Fruit fly (Drosophila melanogaster) whole organism, wandering third instar larva: ENCODE results near the gene Pxn.
A peak's percentile ranks its signal among the peaks of the same experiment; 100 is the strongest.

ENCODE experiments used
- Abd-B ChIP-seq: fragments of >200 bp; optimal IDR thresholded peaks from 2 replicates; lab custom pipeline; 2017; ENCODE audit warnings: missing biosample characterization, missing genetic modification characterization
- CG32264 ChIP-seq: fragments of 200-800 bp; sonication (Bioruptor generic); optimal IDR thresholded peaks from 2 replicates; lab custom pipeline; 2016; ENCODE audit warnings: missing biosample characterization, missing genetic modification characterization
- CG9705 ChIP-seq: fragments of 200-800 bp; sonication (Bioruptor generic); optimal IDR thresholded peaks from 2 replicates; lab custom pipeline; 2018; ENCODE audit warnings: missing biosample characterization, mild to moderate bottlenecking, missing genetic modification characterization
- CrebA ChIP-seq: fragments of 200-800 bp; sonication (Bioruptor generic); optimal IDR thresholded peaks from 2 replicates; lab custom pipeline; 2016; ENCODE audit warnings: missing biosample characterization, mild to moderate bottlenecking, missing genetic modification characterization, borderline replicate concordance
- Dfd ChIP-seq: fragments of >200 bp; optimal IDR thresholded peaks from 2 replicates; lab custom pipeline; 2017; ENCODE audit warnings: missing biosample characterization, missing genetic modification characterization
- Dif ChIP-seq: fragments of 200-275, 200-300 bp; sonication (Bioruptor generic); optimal IDR thresholded peaks from 2 replicates; lab custom pipeline; 2018; ENCODE audit warnings: missing biosample characterization, missing genetic modification characterization; ENCODE audit not compliant: partially characterized antibody
- GATAd ChIP-seq: sonication (Bioruptor generic); optimal IDR thresholded peaks from 2 replicates; lab custom pipeline; 2016; ENCODE audit warnings: missing biosample characterization, missing genetic modification characterization
- HLH106 ChIP-seq: fragments of 200-800 bp; optimal IDR thresholded peaks from 3 replicates; lab custom pipeline; 2019; ENCODE audit warnings: missing biosample characterization, mild to moderate bottlenecking, missing genetic modification characterization, moderate library complexity
- Hnf4 ChIP-seq: fragments of 200-800 bp; sonication (Bioruptor generic); optimal IDR thresholded peaks from 2 replicates; lab custom pipeline; 2016; ENCODE audit warnings: missing biosample characterization, mild to moderate bottlenecking, missing genetic modification characterization
- Hr78 ChIP-seq: fragments of >200 bp; optimal IDR thresholded peaks from 2 replicates; lab custom pipeline; 2017; ENCODE audit warnings: missing biosample characterization, missing genetic modification characterization
- Hr83 ChIP-seq: fragments of 200-300 bp; sonication (Bioruptor generic); optimal IDR thresholded peaks from 2 replicates; lab custom pipeline; 2016; ENCODE audit warnings: missing biosample characterization, mild to moderate bottlenecking, missing genetic modification characterization, moderate library complexity; ENCODE audit not compliant: poor library complexity, severe bottlenecking
- Jra ChIP-seq: sonication (Bioruptor generic); optimal IDR thresholded peaks from 2 replicates; lab custom pipeline; 2016; ENCODE audit warnings: missing biosample characterization, missing genetic modification characterization
- Mio ChIP-seq: sonication (Bioruptor generic); optimal IDR thresholded peaks from 2 replicates; lab custom pipeline; 2016; ENCODE audit warnings: missing biosample characterization, missing genetic modification characterization
- Myc ChIP-seq: fragments of >200 bp; optimal IDR thresholded peaks from 2 replicates; lab custom pipeline; 2017
- N ChIP-seq: fragments of >200 bp; optimal IDR thresholded peaks from 2 replicates; lab custom pipeline; 2018; ENCODE audit warnings: missing biosample characterization, missing external identifiers, missing genetic modification characterization
- OdsH ChIP-seq: fragments of 200-800 bp; sonication (Bioruptor generic); optimal IDR thresholded peaks from 2 replicates; lab custom pipeline; 2016; ENCODE audit warnings: missing biosample characterization, mild to moderate bottlenecking, missing genetic modification characterization
- Rel ChIP-seq, 2 experiments: fragments of 200-800 bp; sonication (Bioruptor generic) in 1 of 2; optimal IDR thresholded peaks; 2 replicates in 1 of 2; 3 replicates in 1 of 2; lab custom pipeline; 2016 to 2019; ENCODE audit warnings: mild to moderate bottlenecking in 2 of 2, missing biosample characterization in 2 of 2, missing genetic modification characterization in 2 of 2, moderate library complexity in 1 of 2
- Sp1 ChIP-seq: fragments of 200-800 bp; sonication (Bioruptor generic); optimal IDR thresholded peaks from 3 replicates; lab custom pipeline; 2019; ENCODE audit warnings: missing biosample characterization, mild to moderate bottlenecking, missing genetic modification characterization, moderate library complexity
- Vsx2 ChIP-seq: fragments of 200-300, 225-300 bp; sonication (Bioruptor generic); optimal IDR thresholded peaks from 2 replicates; lab custom pipeline; 2018; ENCODE audit warnings: missing biosample characterization, missing genetic modification characterization; ENCODE audit not compliant: partially characterized antibody
- br ChIP-seq: fragments of 200-800 bp; sonication (Bioruptor generic); optimal IDR thresholded peaks from 2 replicates; lab custom pipeline; 2016; ENCODE audit warnings: missing biosample characterization, missing genetic modification characterization
- brk ChIP-seq: fragments of 200-800 bp; sonication (Bioruptor generic); optimal IDR thresholded peaks from 2 replicates; lab custom pipeline; 2016; ENCODE audit warnings: missing biosample characterization, mild to moderate bottlenecking, missing genetic modification characterization
- dl ChIP-seq, 2 experiments: fragments of 175-275, 200-275 bp in 1 of 2; fragments of 200-275 bp in 1 of 2; sonication (Bioruptor generic); optimal IDR thresholded peaks; lab custom pipeline; 2018; ENCODE audit warnings: mild to moderate bottlenecking in 2 of 2, missing biosample characterization in 2 of 2, missing genetic modification characterization in 2 of 2, moderate library complexity in 2 of 2; ENCODE audit not compliant: partially characterized antibody in 2 of 2, insufficient read depth in 1 of 2
- dmrt93B ChIP-seq: fragments of 200-800 bp; sonication (Bioruptor generic); optimal IDR thresholded peaks from 2 replicates; lab custom pipeline; 2018; ENCODE audit warnings: missing biosample characterization, mild to moderate bottlenecking, missing genetic modification characterization
- dsf ChIP-seq: sonication (Bioruptor generic); optimal IDR thresholded peaks from 2 replicates; lab custom pipeline; 2016; ENCODE audit warnings: missing biosample characterization, missing genetic modification characterization, borderline replicate concordance
- ey ChIP-seq: fragments of 200-800 bp; sonication (Bioruptor generic); optimal IDR thresholded peaks from 2 replicates; lab custom pipeline; 2016; ENCODE audit warnings: missing biosample characterization, missing genetic modification characterization
- foxo ChIP-seq, 2 experiments: fragments of 200-800 bp; sonication (Bioruptor generic); optimal IDR thresholded peaks; 2 replicates in 1 of 2; 3 replicates in 1 of 2; lab custom pipeline; 2016 to 2017; ENCODE audit warnings: missing biosample characterization in 2 of 2, missing genetic modification characterization in 2 of 2
- fru ChIP-seq: fragments of 200-800 bp; sonication (Bioruptor generic); optimal IDR thresholded peaks from 3 replicates; lab custom pipeline; 2016; ENCODE audit warnings: missing biosample characterization, mild to moderate bottlenecking, missing genetic modification characterization
- h ChIP-seq: fragments of 200-800 bp; sonication (Bioruptor generic); optimal IDR thresholded peaks from 3 replicates; lab custom pipeline; 2016; ENCODE audit warnings: missing biosample characterization, mild to moderate bottlenecking, missing genetic modification characterization
- jim ChIP-seq: fragments of 175-275, 200-325 bp; sonication (Bioruptor generic); optimal IDR thresholded peaks from 2 replicates; lab custom pipeline; 2016; ENCODE audit warnings: missing biosample characterization, mild to moderate bottlenecking, missing genetic modification characterization
- lola ChIP-seq: fragments of >200 bp; optimal IDR thresholded peaks from 2 replicates; lab custom pipeline; 2017; ENCODE audit warnings: missing biosample characterization, missing genetic modification characterization
- pan ChIP-seq: fragments of >200 bp; optimal IDR thresholded peaks from 2 replicates; lab custom pipeline; 2017
- psq ChIP-seq: fragments of 200-800 bp; sonication (Bioruptor generic); optimal IDR thresholded peaks from 3 replicates; lab custom pipeline; 2017; ENCODE audit warnings: missing biosample characterization, mild to moderate bottlenecking, missing genetic modification characterization, moderate library complexity
- rgr ChIP-seq: fragments of 200-800 bp; sonication (Bioruptor generic); optimal IDR thresholded peaks from 3 replicates; lab custom pipeline; 2016; ENCODE audit warnings: missing biosample characterization, mild to moderate bottlenecking, missing genetic modification characterization
- sage ChIP-seq: fragments of 200-800 bp; sonication (Bioruptor generic); optimal IDR thresholded peaks from 2 replicates; lab custom pipeline; 2016; ENCODE audit warnings: missing biosample characterization, mild to moderate bottlenecking, missing genetic modification characterization
- sv ChIP-seq: fragments of 200-800 bp; sonication (Bioruptor generic); optimal IDR thresholded peaks from 3 replicates; lab custom pipeline; 2016; ENCODE audit warnings: missing biosample characterization, missing genetic modification characterization
- tai ChIP-seq: sonication (Bioruptor generic); optimal IDR thresholded peaks from 2 replicates; lab custom pipeline; 2016; ENCODE audit warnings: missing biosample characterization, missing genetic modification characterization
- usp ChIP-seq: fragments of >200 bp; optimal IDR thresholded peaks from 2 replicates; lab custom pipeline; 2017; ENCODE audit warnings: missing biosample characterization, missing genetic modification characterization
- woc ChIP-seq: sonication (Bioruptor generic); optimal IDR thresholded peaks from 2 replicates; lab custom pipeline; 2016; ENCODE audit warnings: missing biosample characterization, mild to moderate bottlenecking, missing genetic modification characterization

The Pxn gene

DNA sequence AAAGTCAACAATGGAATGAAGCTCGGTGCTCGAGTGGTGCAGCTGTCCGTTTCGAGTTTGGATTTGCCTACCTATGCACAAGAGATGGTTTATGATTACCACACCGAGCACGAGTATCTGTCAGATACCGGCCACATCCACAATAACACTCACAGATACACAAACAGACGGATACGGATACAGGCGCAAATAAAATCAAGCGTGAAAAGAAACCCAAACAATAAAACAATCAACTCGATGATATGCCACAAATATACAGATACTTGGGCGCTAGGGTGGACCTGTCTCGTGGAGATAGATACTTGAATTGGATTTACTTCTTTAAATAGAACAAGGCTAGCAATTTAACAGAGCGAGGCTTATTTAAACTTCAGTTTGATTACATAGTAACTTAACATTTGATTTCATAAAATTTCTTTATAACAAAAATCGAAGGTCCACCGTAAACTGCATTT, 59.6 kb downstream of the Pxn start:
- TF ChIP-seq Hr83 (GFP tag; lab: Kevin White, UChicago) (no peak), Hr78 (no peak), N (GFP tag; lab: Kevin White, UChicago) (no peak), dmrt93B (GFP tag; lab: Kevin White, UChicago) (no peak), sv (GFP tag; lab: Kevin White, UChicago) (no peak), tai (GFP tag; lab: Kevin White, UChicago) (no peak), dsf (no peak), foxo (GFP tag; optimal IDR thresholded peaks at IDR 0.05; lab: Kevin White, UChicago) (peak; percentile 27 to 78), Sp1 (GFP tag; lab: Kevin White, UChicago) (peak; percentile 50), usp (no peak), CrebA (GFP tag; lab: Kevin White, UChicago) (no peak), ey (GFP tag; lab: Kevin White, UChicago) (peak; percentile 78), brk (peak; percentile 16), Abd-B (GFP tag; lab: Kevin White, UChicago) (no peak), dl (GFP tag; optimal IDR thresholded peaks at IDR 0.05; lab: Kevin White, UChicago; ENCODE audit: insufficient read depth in 1 of 2, partially characterized antibody in 2 of 2) (no peak), HLH106 (tag; lab: Kevin White, UChicago) (peak; percentile 32), Hnf4 (GFP tag; lab: Kevin White, UChicago) (peak; percentile 67), sage (GFP tag; lab: Kevin White, UChicago) (peak; percentile 41), Mio (GFP tag; lab: Kevin White, UChicago) (no peak), lola (GFP tag; lab: Kevin White, UChicago) (no peak), CG32264 (peak; percentile 12), rgr (GFP tag; lab: Kevin White, UChicago) (peak; percentile 78), Vsx2 (GFP tag; lab: Kevin White, UChicago) (no peak), psq (peak; percentile 66), Rel (GFP tag; optimal IDR thresholded peaks at IDR 0.05; lab: Kevin White, UChicago) (no peak), Rel (tag; optimal IDR thresholded peaks at IDR 0.05; lab: Kevin White, UChicago) (no peak), fru (GFP tag; lab: Kevin White, UChicago) (peak; percentile 80), pan (lab: Kevin White, UChicago) (no peak), GATAd (GFP tag; lab: Kevin White, UChicago) (no peak), CG9705 (no peak), Dif (GFP tag; lab: Kevin White, UChicago) (no peak), jim (GFP tag; lab: Kevin White, UChicago) (no peak), h (peak; percentile 77), Dfd (no peak), br (GFP tag; lab: Kevin White, UChicago) (peak; percentile 74), Myc (no peak), OdsH (GFP tag; lab: Kevin White, UChicago) (peak; percentile 71), woc (peak; percentile 42), Jra (GFP tag; lab: Kevin White, UChicago) (no peak)

dm6 chr3L:2568274-2568673, 61.6 kb downstream of the Pxn start:
- TF ChIP-seq h: no peak
- TF ChIP-seq sv (GFP tag; lab: Kevin White, UChicago): no peak
- no peak for TF ChIP-seq dl (GFP tag; optimal IDR thresholded peaks at IDR 0.05; lab: Kevin White, UChicago; ENCODE audit: insufficient read depth in 1 of 2, partially characterized antibody in 2 of 2)
- no peak for TF ChIP-seq sage (GFP tag; lab: Kevin White, UChicago)
- TF ChIP-seq Sp1 (GFP tag; lab: Kevin White, UChicago): no peak
- TF ChIP-seq foxo (GFP tag; optimal IDR thresholded peaks at IDR 0.05; lab: Kevin White, UChicago): no peak
- no peak for TF ChIP-seq CG32264
- no peak for TF ChIP-seq brk
- TF ChIP-seq dsf: no peak
